Worm (Caenorhabditis elegans): Measurements from ENCODE around the gene srlf-24.
A peak's percentile ranks its signal among the peaks of the same experiment; 100 is the strongest.

Gene srlf-24

ce11 chrIV:11149454-11150163, 44.0 kb upstream of the srlf-24 start, which contains the start of the genes F01G4.6 and pfd-1 (continued):
- TF ChIP-seq zip-11 (GFP tag; IDR thresholded peaks at IDR 0.05): no peak
- TF ChIP-seq ceh-28 (tag; optimal IDR thresholded peaks at IDR 0.05): no peak
- TF ChIP-seq F26F4.8 (GFP tag; conservative IDR thresholded peaks at IDR 0.05): no peak
- TF ChIP-seq F49E8.2 (tag; optimal IDR thresholded peaks at IDR 0.05; ENCODE audit: borderline replicate concordance): no peak
- peak; percentile 65 for TF ChIP-seq zfp-3 (GFP tag; conservative IDR thresholded peaks at IDR 0.05)
- peak; percentile 53 for TF ChIP-seq ama-1 (optimal IDR thresholded peaks at IDR 0.05)
- TF ChIP-seq zfp-2 (tag; optimal IDR thresholded peaks at IDR 0.05): peak; percentile 97
- peak; percentile 83 for TF ChIP-seq nhr-102 (tag; optimal IDR thresholded peaks at IDR 0.05)
- peak; percentile 66 for TF ChIP-seq nhr-48 (tag; optimal IDR thresholded peaks at IDR 0.05)
- TF ChIP-seq madf-9 (GFP tag; conservative IDR thresholded peaks at IDR 0.05): no peak
- TF ChIP-seq daf-12 (tag; optimal IDR thresholded peaks at IDR 0.05): no peak
- TF ChIP-seq lin-29 (GFP tag; IDR thresholded peaks at IDR 0.05): peak; percentile 71; the same call in 1 of the 2 replicates
- TF ChIP-seq D1046.2 (GFP tag; IDR thresholded peaks at IDR 0.05): no peak
- peak; percentile 92 for TF ChIP-seq nhr-11 (tag; optimal IDR thresholded peaks at IDR 0.05)
- no peak for TF ChIP-seq Y105C5A.15 (GFP tag; IDR thresholded peaks at IDR 0.05)
- TF ChIP-seq mdl-1 (tag; optimal IDR thresholded peaks at IDR 0.05): peak in 1 of 2 experiments; percentile 60
- TF ChIP-seq lin-1 (GFP tag; IDR thresholded peaks at IDR 0.05): peak; percentile 90
- 0 out of 2 replicates have a peak, but pooled peaks have one; percentile 56 for TF ChIP-seq egl-43 (GFP tag; IDR thresholded peaks at IDR 0.05)
- TF ChIP-seq hmg-1.1 (GFP tag; IDR thresholded peaks at IDR 0.05): peak; percentile 87
- TF ChIP-seq F10B5.3 (tag; optimal IDR thresholded peaks at IDR 0.05): peak; percentile 33
- no peak for TF ChIP-seq daf-8 (GFP tag; IDR thresholded peaks at IDR 0.05)
- peak in 1 of 2 experiments; percentile 21 for TF ChIP-seq unc-62 (GFP tag; optimal IDR thresholded peaks at IDR 0.05 in 1 of 2)
- no peak for TF ChIP-seq unc-62 (tag; optimal IDR thresholded peaks at IDR 0.05)
- TF ChIP-seq Y75B8A.6 (GFP tag; IDR thresholded peaks at IDR 0.05): 0 out of 2 replicates have a peak, but pooled peaks have one; percentile 47
- peak; percentile 29 to 89 for TF ChIP-seq hif-1 (tag; optimal IDR thresholded peaks at IDR 0.05)
- peak; percentile 42 for TF ChIP-seq spr-1 (tag; optimal IDR thresholded peaks at IDR 0.05)
- TF ChIP-seq dmd-8 (GFP tag; IDR thresholded peaks at IDR 0.05): no peak
- TF ChIP-seq zip-2 (tag; optimal IDR thresholded peaks at IDR 0.05): peak; percentile 42
- peak; percentile 96 to 99 for TF ChIP-seq lsy-2 (tag; optimal IDR thresholded peaks at IDR 0.05)
- TF ChIP-seq jun-1 (tag; optimal IDR thresholded peaks at IDR 0.05): peak; percentile 83
- no peak for TF ChIP-seq ceh-32 (tag; optimal IDR thresholded peaks at IDR 0.05; ENCODE audit: poor library complexity)
- TF ChIP-seq nhr-76 (tag; optimal IDR thresholded peaks at IDR 0.05): peak; percentile 53
- peak; percentile 30 for TF ChIP-seq sdz-12 (GFP tag; optimal IDR thresholded peaks at IDR 0.05)
- TF ChIP-seq R02D3.7 (tag; optimal IDR thresholded peaks at IDR 0.05): no peak
- peak; percentile 75 for TF ChIP-seq php-3 (GFP tag; IDR thresholded peaks at IDR 0.05)

DNA sequence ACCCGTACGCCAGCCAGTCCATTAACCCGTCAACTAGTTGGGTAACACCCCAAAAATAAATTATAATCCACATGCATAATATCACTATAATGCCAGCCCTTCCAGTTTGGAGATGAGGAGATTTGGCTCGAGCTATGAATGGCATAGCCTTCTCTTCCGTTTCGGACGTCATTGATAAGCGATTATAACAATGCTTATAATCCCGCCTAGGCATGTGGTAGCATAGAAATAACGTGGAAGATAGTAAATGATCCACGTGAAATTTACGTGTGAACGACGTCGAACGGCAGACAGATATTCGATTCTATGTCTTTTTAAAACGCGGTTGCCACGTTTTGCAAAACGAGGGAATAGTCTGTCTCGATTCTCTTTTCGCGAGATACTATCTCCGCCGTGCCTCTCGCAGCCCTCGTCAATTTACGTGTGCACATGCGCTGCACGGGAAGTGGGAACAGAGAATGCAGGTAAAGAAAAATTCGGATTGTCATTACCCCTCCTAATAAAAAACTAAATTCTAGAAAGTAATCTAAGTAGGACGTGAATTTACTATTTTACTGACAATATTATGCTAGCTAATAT, 43.3 kb upstream of the srlf-24 start:
- TF ChIP-seq Y48G9A.11 (GFP tag; IDR thresholded peaks at IDR 0.05): no peak
- TF ChIP-seq hif-1 (tag; optimal IDR thresholded peaks at IDR 0.05): no peak
- TF ChIP-seq dmd-6 (GFP tag; IDR thresholded peaks at IDR 0.05): peak; percentile 59
- no peak for TF ChIP-seq cey-2 (tag; optimal IDR thresholded peaks at IDR 0.05; ENCODE audit: borderline replicate concordance, insufficient read depth)
- no peak for TF ChIP-seq ztf-7 (tag; optimal IDR thresholded peaks at IDR 0.05)
- TF ChIP-seq unc-62 (GFP tag; optimal IDR thresholded peaks at IDR 0.05 in 1 of 2): no peak
- TF ChIP-seq unc-62 (tag; optimal IDR thresholded peaks at IDR 0.05): no peak
- peak in 1 of 2 experiments; percentile 50 for TF ChIP-seq mdl-1 (tag; optimal IDR thresholded peaks at IDR 0.05)
- peak; percentile 4 for TF ChIP-seq nhr-28 (tag; optimal IDR thresholded peaks at IDR 0.05)
- TF ChIP-seq hlh-11 (tag; optimal IDR thresholded peaks at IDR 0.05): peak; percentile 49
- no peak for TF ChIP-seq mdt-29 (GFP tag; IDR thresholded peaks at IDR 0.05)
- TF ChIP-seq mxl-3 (GFP tag; optimal IDR thresholded peaks at IDR 0.05): peak; percentile 84
- TF ChIP-seq fos-1 (tag; optimal IDR thresholded peaks at IDR 0.05): no peak
- no peak for TF ChIP-seq lir-3 (tag; optimal IDR thresholded peaks at IDR 0.05)
- TF ChIP-seq F10B5.3 (tag; optimal IDR thresholded peaks at IDR 0.05): no peak
- peak; percentile 8 for TF ChIP-seq aha-1 (tag)
- TF ChIP-seq php-3 (GFP tag; IDR thresholded peaks at IDR 0.05): peak; percentile 38; the same call in 1 of the 2 replicates
- peak; percentile 16 for TF ChIP-seq dve-1 (tag; optimal IDR thresholded peaks at IDR 0.05; ENCODE audit: insufficient read depth)
- no peak for TF ChIP-seq nhr-102 (tag; optimal IDR thresholded peaks at IDR 0.05)
- TF ChIP-seq snpc-1.2 (GFP tag; IDR thresholded peaks at IDR 0.05): 0 out of 2 replicates have a peak, but pooled peaks have one; percentile 10
- TF ChIP-seq hlh-30 (tag; optimal IDR thresholded peaks at IDR 0.05; ENCODE audit: insufficient read depth): peak; percentile 49
